Fruit fly (Drosophila melanogaster) whole organism, prepupa: ENCODE data around the gene GstD2.

ENCODE experiments used
- CG6854 ChIP-seq: fragments of 200-800 bp; sonication (Bioruptor generic); optimal IDR thresholded peaks from 2 replicates; lab custom pipeline; 2017; ENCODE audit warnings: missing biosample characterization, mild to moderate bottlenecking, missing genetic modification characterization
- Ets21C ChIP-seq: fragments of 200-800 bp; sonication (Bioruptor generic); optimal IDR thresholded peaks from 3 replicates; lab custom pipeline; 2016; ENCODE audit warnings: missing biosample characterization, missing genetic modification characterization
- Hr38 ChIP-seq: sonication (Bioruptor generic); optimal IDR thresholded peaks from 2 replicates; lab custom pipeline; 2016; ENCODE audit warnings: missing biosample characterization, missing genetic modification characterization
- OdsH ChIP-seq: fragments of 200-800 bp; sonication (Bioruptor generic); optimal IDR thresholded peaks from 3 replicates; lab custom pipeline; 2016; ENCODE audit warnings: missing biosample characterization, missing genetic modification characterization
- Sox102F ChIP-seq: fragments of 200-800 bp; sonication (Bioruptor generic); optimal IDR thresholded peaks from 2 replicates; lab custom pipeline; 2016; ENCODE audit warnings: missing biosample characterization, mild to moderate bottlenecking, missing genetic modification characterization
- spab ChIP-seq: fragments of 200-800 bp; sonication (Bioruptor generic); optimal IDR thresholded peaks from 2 replicates; lab custom pipeline; 2017; ENCODE audit warnings: missing biosample characterization, mild to moderate bottlenecking, missing genetic modification characterization, missing genetic modification reagents

dm6 chr3R:12352003-12352402 is 19.8 kb upstream of the GstD2 start, which contains the start of gene CG10041:
- TF ChIP-seq Sox102F (no peak), Ets21C (GFP tag; lab: Kevin White, UChicago) (no peak), OdsH (GFP tag; lab: Kevin White, UChicago) (no peak), Hr38 (GFP tag; lab: Kevin White, UChicago) (no peak), CG6854 (no peak), spab (GFP tag; lab: Kevin White, UChicago) (no peak)
